Fruit fly (Drosophila melanogaster) whole organism, pupa: ENCODE data around the gene IRSp53.

Experiments
- CG34367 ChIP-seq: fragments of 200-800 bp; sonication (Bioruptor generic); optimal IDR thresholded peaks from 2 replicates; lab custom pipeline; 2018; ENCODE audit warnings: missing biosample characterization, mild to moderate bottlenecking, missing genetic modification characterization
- CG9948 ChIP-seq: fragments of 200-800 bp; sonication (Bioruptor generic); optimal IDR thresholded peaks from 2 replicates; lab custom pipeline; 2018; ENCODE audit warnings: missing biosample characterization, mild to moderate bottlenecking, missing genetic modification characterization, moderate library complexity
- rn ChIP-seq: fragments of 200-800 bp; sonication (Bioruptor generic); IDR thresholded peaks from 2 replicates; pipeline ENCODE4 v1.3.6; 2022; ENCODE audit warnings: missing biosample characterization, missing genetic modification characterization

dm6 chr3L:11124841-11125240 lies 11.0 kb upstream of the IRSp53 start:
- no peak for TF ChIP-seq rn
- no peak for TF ChIP-seq CG34367 (tag; lab: Kevin White, UChicago)
- TF ChIP-seq CG9948 (tag; lab: Kevin White, UChicago) = no peak
